Worm (Caenorhabditis elegans): ENCODE data around the gene srh-146.

ce11 chrV:2891927-2892326 lies 22.1 kb upstream of the srh-146 start, which contains the start of gene F37B4.15:
- TF ChIP-seq him-1 (tag; optimal IDR thresholded peaks at IDR 0.05) (no peak), dao-5 (tag; optimal IDR thresholded peaks at IDR 0.05) (no peak)

All from whole organism, L4/young adult.